Fruit fly (Drosophila melanogaster) whole organism, wandering third instar larva: ENCODE measurements around the gene GlnRS.

Source experiments
- CG32264 ChIP-seq: fragments of 200-800 bp; sonication (Bioruptor generic); optimal IDR thresholded peaks from 2 replicates; lab custom pipeline; 2016; ENCODE audit warnings: missing biosample characterization, missing genetic modification characterization
- GATAd ChIP-seq: sonication (Bioruptor generic); optimal IDR thresholded peaks from 2 replicates; lab custom pipeline; 2016; ENCODE audit warnings: missing biosample characterization, missing genetic modification characterization
- Hr78 ChIP-seq: fragments of >200 bp; optimal IDR thresholded peaks from 2 replicates; lab custom pipeline; 2017; ENCODE audit warnings: missing biosample characterization, missing genetic modification characterization
- Mio ChIP-seq: sonication (Bioruptor generic); optimal IDR thresholded peaks from 2 replicates; lab custom pipeline; 2016; ENCODE audit warnings: missing biosample characterization, missing genetic modification characterization
- Rel ChIP-seq, 2 experiments: fragments of 200-800 bp; sonication (Bioruptor generic) in 1 of 2; optimal IDR thresholded peaks; 2 replicates in 1 of 2; 3 replicates in 1 of 2; lab custom pipeline; 2016 to 2019; ENCODE audit warnings: mild to moderate bottlenecking in 2 of 2, missing biosample characterization in 2 of 2, missing genetic modification characterization in 2 of 2, moderate library complexity in 1 of 2
- Vsx2 ChIP-seq: fragments of 200-300, 225-300 bp; sonication (Bioruptor generic); optimal IDR thresholded peaks from 2 replicates; lab custom pipeline; 2018; ENCODE audit warnings: missing biosample characterization, missing genetic modification characterization; ENCODE audit not compliant: partially characterized antibody
- br ChIP-seq: fragments of 200-800 bp; sonication (Bioruptor generic); optimal IDR thresholded peaks from 2 replicates; lab custom pipeline; 2016; ENCODE audit warnings: missing biosample characterization, missing genetic modification characterization
- brk ChIP-seq: fragments of 200-800 bp; sonication (Bioruptor generic); optimal IDR thresholded peaks from 2 replicates; lab custom pipeline; 2016; ENCODE audit warnings: missing biosample characterization, mild to moderate bottlenecking, missing genetic modification characterization
- dmrt93B ChIP-seq: fragments of 200-800 bp; sonication (Bioruptor generic); optimal IDR thresholded peaks from 2 replicates; lab custom pipeline; 2018; ENCODE audit warnings: missing biosample characterization, mild to moderate bottlenecking, missing genetic modification characterization
- ey ChIP-seq: fragments of 200-800 bp; sonication (Bioruptor generic); optimal IDR thresholded peaks from 2 replicates; lab custom pipeline; 2016; ENCODE audit warnings: missing biosample characterization, missing genetic modification characterization
- fru ChIP-seq: fragments of 200-800 bp; sonication (Bioruptor generic); optimal IDR thresholded peaks from 3 replicates; lab custom pipeline; 2016; ENCODE audit warnings: missing biosample characterization, mild to moderate bottlenecking, missing genetic modification characterization
- lola ChIP-seq: fragments of >200 bp; optimal IDR thresholded peaks from 2 replicates; lab custom pipeline; 2017; ENCODE audit warnings: missing biosample characterization, missing genetic modification characterization
- pan ChIP-seq: fragments of >200 bp; optimal IDR thresholded peaks from 2 replicates; lab custom pipeline; 2017

DNA sequence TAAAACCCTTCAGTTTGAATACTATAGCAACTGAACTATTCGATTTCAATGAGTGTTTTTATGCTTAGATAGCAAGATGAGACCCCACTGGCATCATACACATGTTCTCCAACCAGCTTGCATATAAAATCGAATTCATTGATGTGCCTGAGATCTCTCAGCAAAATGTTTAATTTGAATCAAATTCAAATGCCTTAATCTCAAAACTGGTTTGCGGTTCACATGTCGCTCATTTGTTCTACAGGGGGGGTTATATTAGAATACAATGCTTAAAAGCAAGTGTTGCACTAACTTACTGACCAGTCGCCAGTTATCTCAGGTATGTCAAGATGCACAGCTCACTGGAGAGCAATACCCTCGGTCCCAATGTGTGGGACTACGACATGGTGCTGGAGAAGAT, 46.5 kb downstream of the GlnRS start, which contains the start of gene CG31103:
- TF ChIP-seq br (no peak), fru (no peak), Hr78 (GFP tag; lab: Kevin White, UChicago) (no peak), CG32264 (GFP tag; lab: Kevin White, UChicago) (no peak), Rel (GFP tag; optimal IDR thresholded peaks at IDR 0.05; lab: Kevin White, UChicago) (no peak), Rel (tag; optimal IDR thresholded peaks at IDR 0.05; lab: Kevin White, UChicago) (no peak), GATAd (GFP tag; lab: Kevin White, UChicago) (no peak), Vsx2 (no peak), dmrt93B (GFP tag; lab: Kevin White, UChicago) (no peak), lola (GFP tag; lab: Kevin White, UChicago) (no peak), ey (GFP tag; lab: Kevin White, UChicago) (no peak), Mio (GFP tag; lab: Kevin White, UChicago) (no peak), brk (no peak), pan (lab: Kevin White, UChicago) (no peak)
